Worm (Caenorhabditis elegans): Measurements from ENCODE around the gene F57A10.2.

DNA sequence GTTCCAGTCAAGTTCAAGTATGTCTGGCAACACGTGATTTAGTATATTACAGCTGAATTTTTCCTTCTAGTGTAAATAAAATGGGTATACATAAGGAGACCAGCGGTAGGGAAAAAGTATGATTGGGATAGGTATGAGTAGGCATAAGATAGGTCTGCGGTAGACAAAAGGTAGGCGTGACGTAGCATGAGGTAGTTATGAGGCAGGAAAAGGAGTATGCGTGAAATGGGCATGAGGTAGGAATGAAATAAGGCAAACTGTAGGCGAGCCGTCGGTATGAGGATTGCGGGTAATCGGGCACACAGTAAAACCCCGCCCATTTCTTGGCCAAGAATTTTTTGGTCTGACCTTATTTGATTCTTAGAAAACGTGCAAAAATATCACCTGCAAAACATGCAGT lies 44.9 kb upstream of the F57A10.2 start:
- TF ChIP-seq him-1 (tag; optimal IDR thresholded peaks at IDR 0.05) (no peak), W03F9.2 (tag; optimal IDR thresholded peaks at IDR 0.05) (no peak)
